Fruit fly (Drosophila melanogaster) Kc167 (cell line): Measurements from ENCODE around the gene Osi3.

ENCODE experiments used
- Myc ChIP-seq: fragments of >200 bp; optimal IDR thresholded peaks from 2 replicates; lab custom pipeline; 2017; ENCODE audit warnings: missing external identifiers
- Sin3A ChIP-seq: fragments of >200 bp; optimal IDR thresholded peaks from 2 replicates; lab custom pipeline; 2018; ENCODE audit warnings: missing external identifiers
- h ChIP-seq: fragments of >200 bp; optimal IDR thresholded peaks from 3 replicates; lab custom pipeline; 2018; ENCODE audit warnings: missing external identifiers
- insv ChIP-seq: fragments of >200 bp; optimal IDR thresholded peaks from 3 replicates; lab custom pipeline; 2018; ENCODE audit warnings: missing external identifiers
- psq ChIP-seq: fragments of >200 bp; optimal IDR thresholded peaks from 2 replicates; lab custom pipeline; 2017; ENCODE audit warnings: missing external identifiers
- ttk ChIP-seq: sonication (Bioruptor generic); optimal IDR thresholded peaks from 2 replicates; lab custom pipeline; 2017; ENCODE audit warnings: missing external identifiers

Osi3 gene

DNA sequence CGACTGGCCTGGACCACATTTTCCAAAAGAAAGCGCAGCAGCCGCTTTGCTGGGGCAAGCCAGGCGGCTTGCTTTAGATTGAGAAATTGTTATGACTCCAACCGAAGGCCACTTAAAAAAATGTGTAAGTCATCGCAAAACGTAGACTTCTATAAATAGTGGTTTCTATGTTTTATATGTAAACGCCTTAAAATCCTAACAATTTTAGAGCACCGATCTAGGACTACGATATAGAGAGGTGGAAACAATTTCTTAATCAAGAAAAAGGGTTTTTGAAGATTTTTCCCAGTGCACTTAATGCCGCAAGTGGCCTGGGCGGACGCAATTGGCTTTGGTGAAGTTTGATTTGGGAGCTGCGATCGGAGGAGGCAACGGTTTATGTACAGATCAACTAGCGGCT is 1.4 kb upstream of the Osi3 start:
- TF ChIP-seq Myc (lab: Kevin White, UChicago): no peak
- no peak for TF ChIP-seq h (lab: Kevin White, UChicago)
- TF ChIP-seq Sin3A: no peak
- no peak for TF ChIP-seq insv
- no peak for TF ChIP-seq psq (lab: Kevin White, UChicago)
- TF ChIP-seq ttk (lab: Kevin White, UChicago): no peak

DNA sequence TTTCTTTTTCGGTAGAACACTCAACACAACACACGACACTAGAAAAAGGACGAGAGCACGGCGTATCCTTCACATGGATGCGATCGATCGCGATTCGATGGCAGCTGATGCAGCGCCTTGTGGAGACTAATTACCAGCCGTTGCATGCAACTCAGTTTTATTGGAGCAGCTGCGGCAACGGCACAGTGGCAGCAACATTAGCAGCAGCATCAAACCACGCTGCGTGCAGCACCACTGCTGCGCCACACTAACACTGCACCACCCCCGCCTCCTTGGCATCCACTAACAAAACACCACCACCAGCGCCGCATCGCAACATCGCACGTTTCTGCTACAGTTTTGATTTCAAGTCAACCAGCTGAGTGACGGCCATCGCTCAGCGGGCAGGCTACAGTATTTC is 6.0 kb downstream of the Osi3 start, which contains the start of gene Osi4:
Gene Osi4 (minus strand): TSS at position 101 of the 400 bp plus-strand sequence.
- no peak for TF ChIP-seq psq (lab: Kevin White, UChicago)
- TF ChIP-seq h (lab: Kevin White, UChicago): no peak
- no peak for TF ChIP-seq Sin3A
- TF ChIP-seq Myc (lab: Kevin White, UChicago): no peak
- TF ChIP-seq ttk (lab: Kevin White, UChicago): no peak
- no peak for TF ChIP-seq insv

DNA sequence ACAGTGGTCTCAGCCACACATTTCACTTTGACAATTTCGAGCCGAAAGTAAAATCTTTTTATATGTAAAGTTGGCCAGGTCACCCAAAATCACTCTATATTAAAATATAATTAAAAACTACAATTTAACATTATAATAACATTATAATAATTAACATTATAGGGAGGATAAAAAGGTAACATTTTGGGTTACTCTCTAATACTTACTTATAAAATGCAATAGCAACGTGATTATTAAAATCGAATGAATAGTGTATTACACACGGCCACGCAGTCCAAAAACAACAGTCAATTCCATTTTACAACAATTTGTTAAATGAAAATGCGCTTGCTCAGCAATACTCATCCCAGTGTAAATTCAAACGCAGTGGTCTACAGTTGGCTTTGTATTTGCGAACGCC is 6.5 kb downstream of the Osi3 start:
- no peak for TF ChIP-seq Myc (lab: Kevin White, UChicago)
- no peak for TF ChIP-seq Sin3A
- no peak for TF ChIP-seq h (lab: Kevin White, UChicago)
- no peak for TF ChIP-seq psq (lab: Kevin White, UChicago)
- TF ChIP-seq ttk (lab: Kevin White, UChicago): no peak
- no peak for TF ChIP-seq insv

DNA sequence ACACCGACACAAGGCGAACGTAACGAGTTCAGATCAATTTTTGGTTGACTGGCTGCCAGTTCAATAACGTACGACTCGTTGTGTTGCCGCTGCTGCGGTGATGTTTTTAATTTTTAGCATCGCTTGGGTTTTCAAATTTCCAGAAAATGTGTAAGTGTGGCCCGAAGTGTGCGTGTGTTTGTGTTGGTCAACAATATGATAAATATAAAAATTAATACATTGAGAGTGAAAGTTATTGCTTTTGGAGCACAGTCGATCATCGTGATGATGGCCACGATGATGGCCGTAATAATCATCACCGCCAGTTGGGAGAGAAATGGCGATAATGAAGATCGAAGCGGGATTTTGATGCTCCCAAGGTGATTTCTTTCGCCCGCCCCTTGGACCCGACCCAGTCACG is 10.5 kb downstream of the Osi3 start:
- TF ChIP-seq psq (lab: Kevin White, UChicago) (no peak), h (lab: Kevin White, UChicago) (no peak), Sin3A (no peak)

DNA sequence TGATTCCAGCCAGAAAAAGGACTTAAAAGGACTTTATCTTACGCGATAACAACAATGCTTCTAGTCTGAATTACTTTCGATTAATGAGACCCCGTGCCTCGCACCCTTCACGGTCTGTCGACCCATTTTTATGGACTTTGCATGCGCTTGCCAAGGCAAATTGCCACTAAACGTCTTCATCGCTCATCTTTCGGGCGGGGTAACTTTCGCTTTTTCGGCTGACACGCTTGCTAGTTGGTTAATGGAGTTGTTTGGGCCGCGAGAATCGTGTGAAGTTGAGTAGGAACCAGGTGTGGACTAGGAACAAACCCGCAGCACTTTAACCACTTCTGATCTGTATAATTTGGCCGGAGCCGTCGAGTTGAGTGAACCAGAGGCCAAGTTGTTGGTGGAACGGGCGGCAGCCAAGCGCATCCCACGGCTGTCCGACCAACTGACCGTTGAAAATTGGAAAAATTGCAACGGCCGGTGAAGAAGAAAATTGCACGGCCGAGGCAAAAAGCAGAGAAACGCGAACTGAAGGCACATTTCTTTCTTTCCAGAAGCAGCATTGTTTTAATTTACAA is 11.4 kb downstream of the Osi3 start, which contains the start of gene Osi5:
Gene Osi5 (plus strand): TSS at position 516 of the 566 bp plus-strand sequence.
- TF ChIP-seq ttk (lab: Kevin White, UChicago) (no peak), psq (lab: Kevin White, UChicago) (no peak), h (lab: Kevin White, UChicago) (no peak), insv (no peak), Sin3A (no peak)

DNA sequence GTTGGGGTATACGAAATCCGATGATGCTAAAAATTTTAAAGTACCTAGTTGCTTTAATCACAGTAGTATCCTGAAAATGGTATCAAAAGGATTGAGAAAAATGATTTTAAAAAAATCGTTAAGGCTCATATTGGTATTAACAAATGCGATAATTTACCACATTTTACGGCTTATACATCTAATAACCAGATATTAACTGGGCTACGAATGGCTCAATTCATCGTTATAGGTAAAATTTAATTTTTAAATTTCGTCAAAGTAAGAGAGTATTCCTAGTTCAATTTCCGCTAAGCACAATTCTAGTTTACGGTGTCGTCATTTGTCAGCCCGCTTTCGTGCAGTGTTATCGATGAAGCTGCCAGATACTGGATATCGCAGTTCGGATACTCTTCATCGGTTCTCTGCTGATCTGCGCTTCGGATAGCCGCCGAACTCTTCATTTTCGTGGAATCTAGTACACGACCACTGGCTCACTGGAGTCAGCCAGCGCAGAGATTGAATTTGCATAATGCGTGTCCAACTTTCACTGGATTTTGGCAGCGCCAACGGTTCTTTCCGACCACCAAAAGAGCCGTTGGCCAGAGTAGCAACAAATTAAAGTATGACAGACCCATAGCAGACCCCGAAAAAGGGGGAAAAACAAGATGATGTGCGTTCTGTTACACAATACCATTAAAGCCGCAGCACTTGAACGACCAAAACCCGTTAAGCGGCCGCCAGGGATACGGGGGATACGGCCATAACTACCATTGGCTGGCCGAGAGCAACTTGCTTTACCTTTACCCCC is 13.6 kb downstream of the Osi3 start:
- no peak for TF ChIP-seq psq (lab: Kevin White, UChicago)
- no peak for TF ChIP-seq ttk (lab: Kevin White, UChicago)
- TF ChIP-seq Sin3A: no peak

DNA sequence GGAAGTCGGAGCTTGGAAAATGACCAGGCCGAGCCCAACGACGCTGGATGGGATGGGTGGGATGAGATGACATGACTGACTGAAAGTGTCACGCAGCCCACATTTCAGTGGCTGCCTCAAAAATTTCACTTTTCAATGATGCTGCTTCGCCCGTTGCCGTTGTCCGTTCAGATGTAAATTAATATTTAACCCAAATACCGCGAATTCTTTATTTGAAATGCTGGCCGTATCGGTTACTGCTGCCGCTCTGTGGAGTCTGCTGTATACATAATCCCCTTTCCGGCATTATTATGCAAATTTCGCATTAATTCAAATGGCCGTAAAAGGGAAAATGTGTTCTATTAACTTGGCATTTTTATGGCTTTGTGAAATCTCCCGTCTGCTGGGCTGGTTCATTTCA is 14.7 kb downstream of the Osi3 start:
- TF ChIP-seq Myc (lab: Kevin White, UChicago) (no peak), h (lab: Kevin White, UChicago) (no peak), psq (lab: Kevin White, UChicago) (no peak), insv (no peak), ttk (lab: Kevin White, UChicago) (no peak), Sin3A (no peak)

DNA sequence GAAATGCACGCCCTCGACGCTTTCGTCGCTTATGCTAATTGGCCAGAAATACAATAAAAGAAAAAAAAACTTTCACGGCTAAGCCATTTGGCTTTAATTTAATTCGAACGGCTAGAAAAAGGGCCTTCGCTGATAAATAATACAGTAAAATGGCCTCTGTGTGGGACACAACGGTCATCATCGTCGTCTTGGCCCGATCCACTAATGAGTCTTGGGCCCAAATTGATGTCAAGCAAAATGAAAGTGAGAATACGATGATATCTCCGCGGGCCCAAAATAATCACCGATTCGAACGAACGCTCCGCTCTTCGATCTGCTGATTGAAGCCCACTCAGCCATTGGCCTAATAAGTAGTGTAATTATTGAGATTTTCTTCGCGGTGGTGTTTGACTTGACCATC is 15.8 kb downstream of the Osi3 start:
- TF ChIP-seq Sin3A (no peak), Myc (lab: Kevin White, UChicago) (no peak), ttk (lab: Kevin White, UChicago) (no peak), psq (lab: Kevin White, UChicago) (no peak), h (lab: Kevin White, UChicago) (no peak)

DNA sequence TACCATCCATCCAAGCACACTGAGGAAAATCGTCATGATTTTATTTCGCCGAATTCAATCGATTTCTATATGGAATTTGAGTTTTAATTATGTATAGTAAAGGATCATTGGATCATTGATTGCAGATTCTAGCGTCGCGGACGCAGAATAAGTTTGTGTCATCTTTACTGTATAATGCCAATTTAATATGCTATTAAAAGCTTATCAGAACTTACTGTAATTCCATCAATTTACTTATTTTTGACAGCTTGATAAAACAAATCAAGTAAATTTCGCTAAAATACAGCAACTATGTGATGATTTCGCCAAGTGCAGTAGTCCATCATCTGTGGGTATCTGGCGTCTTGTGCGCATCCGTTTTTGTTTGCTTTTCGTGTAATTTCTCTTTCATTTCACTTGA is 17.5 kb downstream of the Osi3 start:
- TF ChIP-seq ttk (lab: Kevin White, UChicago) (no peak), h (lab: Kevin White, UChicago) (no peak), psq (lab: Kevin White, UChicago) (no peak), insv (no peak), Myc (lab: Kevin White, UChicago) (no peak), Sin3A (no peak)

DNA sequence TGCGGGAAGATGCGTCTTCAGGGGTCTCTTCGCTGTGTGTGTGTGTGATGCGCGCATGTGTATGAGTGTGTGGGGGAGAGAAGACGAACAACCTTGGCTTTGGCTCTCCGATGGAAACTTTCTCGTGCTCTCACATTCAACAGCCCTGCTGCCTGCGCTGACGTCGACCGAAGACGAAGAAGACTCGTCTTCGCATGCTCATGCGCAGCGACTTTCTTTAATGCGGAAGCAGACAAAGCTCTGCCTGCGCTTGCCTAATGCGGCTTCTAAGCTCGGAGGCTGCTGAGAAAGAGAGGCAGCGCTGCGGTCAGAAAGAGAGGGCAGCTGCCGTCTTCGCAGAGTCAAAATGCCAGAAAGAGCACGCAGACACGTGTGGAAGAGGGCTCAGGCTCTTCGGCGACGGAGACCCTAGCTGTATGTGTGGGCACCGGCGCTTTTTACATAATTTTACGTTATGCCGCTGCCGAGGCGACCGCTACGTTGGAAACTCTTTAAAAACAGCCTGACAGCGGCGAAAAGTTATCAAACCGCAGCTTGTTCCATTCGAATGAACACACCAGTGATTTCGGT is 18.6 kb downstream of the Osi3 start, which contains the start of gene Osi6:
Gene Osi6 (plus strand): TSS at position 520 of the 570 bp plus-strand sequence.
- no peak for TF ChIP-seq psq (lab: Kevin White, UChicago)
- TF ChIP-seq insv: no peak
- TF ChIP-seq Sin3A: no peak
- no peak for TF ChIP-seq h (lab: Kevin White, UChicago)
- no peak for TF ChIP-seq Myc (lab: Kevin White, UChicago)
- TF ChIP-seq ttk (lab: Kevin White, UChicago): no peak

DNA sequence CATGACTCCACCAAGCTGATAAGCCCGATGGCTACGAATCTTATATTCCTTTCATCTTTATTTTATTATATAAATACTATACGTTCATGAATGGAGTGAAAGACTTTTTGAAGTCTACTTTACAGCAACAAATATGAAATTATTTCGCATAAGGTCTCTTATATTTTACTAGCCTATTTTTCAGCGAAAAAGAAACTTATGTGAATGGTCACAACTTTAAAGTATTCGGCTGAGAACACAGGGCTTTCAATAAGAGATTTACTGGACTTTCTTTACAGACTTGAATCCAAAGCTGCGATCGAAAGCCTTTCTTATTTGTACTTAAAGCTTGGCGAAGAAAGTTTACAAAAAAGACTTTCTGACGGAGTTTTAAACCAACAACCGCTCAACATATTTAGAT is 23.3 kb downstream of the Osi3 start:
- TF ChIP-seq insv (no peak), psq (lab: Kevin White, UChicago) (no peak), h (lab: Kevin White, UChicago) (no peak), Sin3A (no peak), Myc (lab: Kevin White, UChicago) (no peak), ttk (lab: Kevin White, UChicago) (no peak)

DNA sequence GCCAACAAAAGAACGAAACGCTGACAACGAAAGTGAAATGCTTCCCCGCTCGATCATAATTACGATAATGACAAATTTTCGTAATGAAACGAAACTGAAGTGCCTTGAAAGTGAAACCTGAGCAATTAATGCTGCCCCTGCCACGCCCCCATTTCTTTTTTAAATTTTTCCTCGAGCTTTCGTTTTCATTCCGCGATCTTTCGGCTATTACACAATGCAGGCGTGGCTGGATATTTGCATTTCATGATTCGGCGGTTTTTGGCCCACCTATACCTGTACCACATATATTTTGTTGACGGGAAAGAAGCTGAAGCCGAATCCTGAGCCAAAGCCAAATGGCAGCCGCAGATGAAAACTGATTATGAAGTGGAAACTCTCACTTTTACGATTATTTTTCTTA is 24.6 kb downstream of the Osi3 start:
- TF ChIP-seq Sin3A (no peak), h (lab: Kevin White, UChicago) (no peak), insv (no peak)
